Fruit fly (Drosophila melanogaster): ENCODE results near the gene comm2.
A peak's percentile ranks its signal among the peaks of the same experiment; 100 is the strongest.

dm6 chr3L:15675111-15675510 is 24.5 kb downstream of the comm2 start:
- TF ChIP-seq Hr39 (GFP tag; optimal IDR thresholded peaks at IDR 0.05) (no peak), CG6854 (GFP tag; optimal IDR thresholded peaks at IDR 0.05) (no peak), fd59A (GFP tag; optimal IDR thresholded peaks at IDR 0.05) (no peak), dsx (GFP tag; optimal IDR thresholded peaks at IDR 0.05; ENCODE audit: poor library complexity, severe bottlenecking) (peak; percentile 62), Gug (GFP tag; IDR thresholded peaks at IDR 0.05) (no peak)

Data from whole organism, prepupa.